Worm (Caenorhabditis elegans) whole organism, L2 larva: Measurements from ENCODE around the gene R102.8.
"Not testable (repeated sequence)": the region's sequence is repeated elsewhere in the genome, so short reads cannot be mapped to it uniquely, and the experiment has no call there.

Experiments
- F13H6.1 ChIP-seq: sonication (generic microtip); optimal IDR thresholded peaks from 2 replicates; lab custom pipeline; 2016; ENCODE audit warnings: missing genetic modification characterization, missing compliant biosample characterization
- mdl-1 ChIP-seq, 2 experiments: fragments of 150-350 bp in 1 of 2; sonication (generic microtip) in 1 of 2; optimal IDR thresholded peaks; 2 replicates each; lab custom pipeline; 2017; ENCODE audit warnings: missing biosample characterization in 2 of 2, missing genetic modification characterization in 2 of 2
- nhr-23 ChIP-seq: fragments of 150-350 bp; optimal IDR thresholded peaks from 2 replicates; lab custom pipeline; 2014; ENCODE audit warnings: missing biosample characterization, missing genetic modification reagents, missing genetic modification characterization

Gene R102.8

ce11 chrIV:10654047-10654446 lies 36.0 kb downstream of the R102.8 start, which contains the start of gene glb-19:
TSS of gene glb-19 (minus strand) at chrIV:10654147.
- not testable (repeated sequence) for TF ChIP-seq nhr-23 (tag; lab: Kevin White, UChicago); mdl-1 (tag; optimal IDR thresholded peaks at IDR 0.05; lab: Kevin White, UChicago); F13H6.1 (tag; lab: Kevin White, UChicago)
- TF ChIP-seq, all 48 proteins: peak for 0; not testable (repeated sequence) for 48
